Worm (Caenorhabditis elegans) whole organism, L4 larva: Measurements from ENCODE around the gene cest-13.

Experiments
- F44E2.7 ChIP-seq: fragments of 200-800 bp; sonication (Bioruptor generic); IDR thresholded peaks from 2 replicates; pipeline ENCODE4 v2.1.2; 2022; ENCODE audit warnings: missing genetic modification characterization, missing compliant biosample characterization
- Y105C5A.15 ChIP-seq: fragments of 200-800 bp; sonication (Bioruptor generic); IDR thresholded peaks from 2 replicates; pipeline ENCODE4 v1.3.6; 2022; ENCODE audit warnings: missing genetic modification characterization, missing compliant biosample characterization
- nhr-42 ChIP-seq: fragments of 200-800 bp; sonication (Bioruptor generic); IDR thresholded peaks from 2 replicates; pipeline ENCODE4 v1.3.6; 2022; ENCODE audit warnings: missing genetic modification characterization, missing compliant biosample characterization
- skn-1 ChIP-seq: fragments of 150-350 bp; optimal IDR thresholded peaks from 2 replicates; lab custom pipeline; 2014; ENCODE audit warnings: missing biosample characterization, missing genetic modification characterization
- unc-39 ChIP-seq: sonication (generic microtip); optimal IDR thresholded peaks from 2 replicates; lab custom pipeline; 2017; ENCODE audit warnings: missing biosample characterization, missing genetic modification characterization
- ztf-11 ChIP-seq: fragments of 150-350 bp; optimal IDR thresholded peaks from 2 replicates; lab custom pipeline; 2014; ENCODE audit warnings: missing biosample characterization, missing genetic modification characterization

ce11 chrX:13739125-13739820, 20.8 kb upstream of the cest-13 start:
- no peak for TF ChIP-seq unc-39 (tag; lab: Kevin White, UChicago)
- no peak for TF ChIP-seq skn-1
- TF ChIP-seq nhr-42 (GFP tag; lab: Robert Waterston, UW), result no peak
- TF ChIP-seq F44E2.7 (GFP tag; lab: Robert Waterston, UW), result no peak
- TF ChIP-seq Y105C5A.15 (GFP tag; lab: Robert Waterston, UW), result no peak
- no peak for TF ChIP-seq ztf-11
